Fruit fly (Drosophila melanogaster) whole organism, pupa: ENCODE measurements around the gene CG17294.
A peak's percentile ranks its signal among the peaks of the same experiment; 100 is the strongest.

Source experiments
- CG32121 ChIP-seq: fragments of 200-800 bp; sonication (Bioruptor generic); IDR thresholded peaks from 2 replicates; pipeline ENCODE4 v1.3.6; 2022; ENCODE audit warnings: missing biosample characterization, missing genetic modification characterization
- CG8301 ChIP-seq: fragments of 200-800 bp; sonication (Bioruptor generic); optimal IDR thresholded peaks from 2 replicates; lab custom pipeline; 2018; ENCODE audit warnings: missing biosample characterization, mild to moderate bottlenecking, missing genetic modification characterization
- Ets98B ChIP-seq: fragments of 200-800 bp; sonication (Bioruptor generic); IDR thresholded peaks from 2 replicates; pipeline ENCODE4 v1.3.6; 2022; ENCODE audit warnings: missing biosample characterization, missing genetic modification characterization
- Pif1B ChIP-seq: fragments of 200-800 bp; sonication (Bioruptor generic); optimal IDR thresholded peaks from 3 replicates; lab custom pipeline; 2016; ENCODE audit warnings: missing biosample characterization, missing genetic modification characterization

dm6 chr2L:8384108-8384601, 7.3 kb downstream of the CG17294 start, which contains the start of the genes Dad1 and CG13384:
- TF ChIP-seq CG8301 (tag; lab: Kevin White, UChicago) (peak; percentile 86), Ets98B (peak; percentile 76), CG32121 (GFP tag; lab: Robert Waterston, UW) (peak; percentile 90), Pif1B (GFP tag; lab: Kevin White, UChicago) (peak; percentile 69)
